Worm (Caenorhabditis elegans) whole organism, young adult: ENCODE measurements around the gene klp-18.

Source experiments
- lin-40 ChIP-seq: sonication (generic microtip); optimal IDR thresholded peaks from 2 replicates; lab custom pipeline; 2016; ENCODE audit warnings: missing genetic modification characterization, mild to moderate bottlenecking, missing compliant biosample characterization, missing genotype, missing genetic modification reagents
- mcd-1 ChIP-seq: fragments of 200-800 bp; sonication (Bioruptor generic); IDR thresholded peaks from 2 replicates; pipeline ENCODE4 v1.3.6; 2022; ENCODE audit warnings: missing genetic modification reagents, missing genetic modification characterization, missing compliant biosample characterization

Gene klp-18

DNA sequence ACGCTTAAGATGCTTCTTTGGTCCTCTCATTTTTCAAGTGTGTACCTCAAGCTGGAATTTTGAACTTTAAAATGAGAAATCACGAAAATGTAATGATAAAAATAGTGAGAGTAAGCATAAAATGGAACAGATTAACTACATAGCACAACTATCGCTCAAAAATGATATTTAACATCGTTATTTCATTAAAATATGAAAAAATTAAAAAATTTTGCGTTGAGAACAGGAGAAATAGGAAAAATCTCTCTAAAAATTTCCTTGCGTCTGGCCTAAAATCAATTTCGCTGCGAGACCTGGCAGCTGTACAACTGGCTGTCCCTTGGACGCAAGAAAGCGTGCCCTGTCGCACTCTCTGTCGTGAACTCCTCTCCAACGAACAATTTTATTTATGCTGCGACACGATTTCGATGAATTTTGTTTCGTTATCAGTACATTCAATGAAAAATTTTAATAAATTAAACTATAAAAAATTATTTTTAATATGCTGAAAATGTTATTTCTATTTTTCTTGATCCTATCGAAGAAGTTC is 44.7 kb downstream of the klp-18 start, which contains the start of gene rps-4 (continued):
- peak; percentile 71 for TF ChIP-seq lin-40 (tag; lab: Kevin White, UChicago)
- peak; percentile 98 for TF ChIP-seq mcd-1 (GFP tag; lab: Robert Waterston, UW)
